Worm (Caenorhabditis elegans) whole organism, L4/young adult: ENCODE results near the gene cab-1.

Source experiments
- W03F9.2 ChIP-seq: fragments of 150-350 bp; optimal IDR thresholded peaks from 2 replicates; lab custom pipeline; 2014; ENCODE audit warnings: missing biosample characterization, missing genetic modification characterization
- dao-5 ChIP-seq: sonication (generic microtip); optimal IDR thresholded peaks from 2 replicates; lab custom pipeline; 2016; ENCODE audit warnings: missing genotype, missing genetic modification characterization, moderate library complexity, missing compliant biosample characterization
- him-1 ChIP-seq: sonication (generic microtip); optimal IDR thresholded peaks from 2 replicates; lab custom pipeline; 2016; ENCODE audit warnings: missing genotype, missing genetic modification reagents, missing genetic modification characterization, missing compliant biosample characterization

DNA sequence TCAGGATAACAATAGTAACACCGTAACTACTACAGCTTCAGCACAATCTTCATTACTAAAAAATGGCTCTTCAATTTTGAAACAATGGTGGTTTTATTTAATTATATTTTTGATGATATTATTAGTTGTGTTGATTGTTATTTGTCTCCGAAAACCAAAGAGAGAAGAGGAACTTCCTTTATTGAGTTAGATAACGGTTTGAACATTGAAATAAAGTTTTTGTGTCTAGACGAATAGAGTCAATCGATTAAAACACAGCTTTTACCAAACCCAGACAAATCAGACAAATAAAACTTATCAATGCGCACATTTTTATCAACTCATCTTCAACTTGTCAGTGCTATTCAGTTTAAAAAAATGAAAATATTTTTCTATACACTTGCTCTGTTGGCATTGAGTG, 16.9 kb upstream of the cab-1 start, which contains the start of gene cest-7:
- TF ChIP-seq W03F9.2 (tag; lab: Kevin White, UChicago): no peak
- no peak for TF ChIP-seq him-1 (tag; lab: Kevin White, UChicago)
- no peak for TF ChIP-seq dao-5 (tag; lab: Kevin White, UChicago)
